Fruit fly (Drosophila melanogaster) whole organism, embryonic: Measurements from ENCODE around the gene Slc25A46a.

ENCODE experiments used
- Atf6 ChIP-seq: fragments of 200-800 bp; sonication (Bioruptor generic); IDR thresholded peaks from 2 replicates; pipeline ENCODE4 v1.3.6; 2022; ENCODE audit warnings: missing biosample characterization, missing genetic modification characterization
- BEAF-32 ChIP-seq: fragments of 200-800 bp; sonication (Bioruptor generic); optimal IDR thresholded peaks from 3 replicates; lab custom pipeline; 2017; ENCODE audit warnings: missing biosample characterization, missing genetic modification characterization, mild to moderate bottlenecking, moderate library complexity, missing genetic modification reagents
- Bgb ChIP-seq: fragments of 200-800 bp; sonication (Bioruptor generic); IDR thresholded peaks from 2 replicates; pipeline ENCODE4 v1.3.6; 2022; ENCODE audit warnings: missing biosample characterization, missing genetic modification characterization; ENCODE audit not compliant: partially characterized antibody
- Blimp-1 ChIP-seq: fragments of 200-800 bp; sonication (Bioruptor generic); optimal IDR thresholded peaks from 3 replicates; lab custom pipeline; 2018; ENCODE audit warnings: missing biosample characterization, missing genetic modification characterization, mild to moderate bottlenecking, moderate library complexity, missing genetic modification reagents
- CG10147 ChIP-seq: fragments of 200-800 bp; sonication (Bioruptor generic); optimal IDR thresholded peaks from 2 replicates; lab custom pipeline; 2019; ENCODE audit warnings: missing biosample characterization, mild to moderate bottlenecking, missing genetic modification characterization, moderate library complexity
- CG10274 ChIP-seq: fragments of 200-800 bp; sonication (Bioruptor generic); optimal IDR thresholded peaks from 3 replicates; lab custom pipeline; 2017; ENCODE audit warnings: missing biosample characterization, mild to moderate bottlenecking, missing genetic modification characterization
- CG10654 ChIP-seq: fragments of 200-800 bp; sonication (Bioruptor generic); optimal IDR thresholded peaks from 2 replicates; lab custom pipeline; 2016; ENCODE audit warnings: missing biosample characterization, missing genetic modification characterization
- CG11247 ChIP-seq: fragments of 200-800 bp; sonication (Bioruptor generic); IDR thresholded peaks from 2 replicates; pipeline ENCODE4 v1.3.6; 2022; ENCODE audit warnings: missing biosample characterization, missing genetic modification characterization
- CG13296 ChIP-seq: fragments of 200-800 bp; sonication (Bioruptor generic); optimal IDR thresholded peaks from 3 replicates; lab custom pipeline; 2018; ENCODE audit warnings: missing biosample characterization, mild to moderate bottlenecking, missing genetic modification characterization
- CG13624 ChIP-seq: fragments of 200-800 bp; sonication (Bioruptor generic); optimal IDR thresholded peaks from 2 replicates; lab custom pipeline; 2016; ENCODE audit warnings: missing biosample characterization, missing genetic modification characterization
- CG17186 ChIP-seq: fragments of 200-800 bp; sonication (Bioruptor generic); optimal IDR thresholded peaks from 3 replicates; lab custom pipeline; 2017; ENCODE audit warnings: missing biosample characterization, missing genetic modification reagents, missing genetic modification characterization
- CG17912 ChIP-seq: fragments of 200-800 bp; sonication (Bioruptor generic); optimal IDR thresholded peaks from 2 replicates; lab custom pipeline; 2018; ENCODE audit warnings: missing biosample characterization, mild to moderate bottlenecking, missing genetic modification characterization
- CG1832 ChIP-seq: fragments of 200-800 bp; sonication (Bioruptor generic); optimal IDR thresholded peaks from 2 replicates; lab custom pipeline; 2017; ENCODE audit warnings: missing biosample characterization, mild to moderate bottlenecking, missing genetic modification characterization, inconsistent platforms
- CG2875 ChIP-seq: fragments of 200-800 bp; sonication (Bioruptor generic); optimal IDR thresholded peaks from 2 replicates; lab custom pipeline; 2017; ENCODE audit warnings: missing biosample characterization, mild to moderate bottlenecking, missing genetic modification characterization, missing genetic modification reagents
- CG30020 ChIP-seq: fragments of 200-800 bp; optimal IDR thresholded peaks from 2 replicates; lab custom pipeline; 2019; ENCODE audit warnings: missing biosample characterization, mild to moderate bottlenecking, missing genetic modification characterization, moderate library complexity
- CG32532 ChIP-seq: fragments of 200-800 bp; sonication (Bioruptor generic); IDR thresholded peaks from 2 replicates; pipeline ENCODE4 v1.3.6; 2022; ENCODE audit warnings: missing biosample characterization, missing genetic modification characterization
- CG6175 ChIP-seq: fragments of 200-800 bp; sonication (Bioruptor generic); IDR thresholded peaks from 3 replicates; pipeline ENCODE4 v1.3.6; 2022; ENCODE audit warnings: missing biosample characterization, missing genetic modification characterization
- CG6254 ChIP-seq: fragments of 200-800 bp; sonication (Bioruptor generic); optimal IDR thresholded peaks from 3 replicates; lab custom pipeline; 2017; ENCODE audit warnings: mild to moderate bottlenecking, missing biosample characterization, missing genetic modification reagents, missing genetic modification characterization
- CG7839 ChIP-seq: fragments of 200-800 bp; sonication (Bioruptor generic); optimal IDR thresholded peaks from 3 replicates; lab custom pipeline; 2018; ENCODE audit warnings: missing biosample characterization, mild to moderate bottlenecking, missing genetic modification characterization, moderate library complexity
- CG8089 ChIP-seq: fragments of 200-800 bp; sonication (Bioruptor generic); optimal IDR thresholded peaks from 3 replicates; lab custom pipeline; 2016; ENCODE audit warnings: missing biosample characterization, missing genetic modification characterization
- CG9727 ChIP-seq: fragments of 200-800 bp; sonication (Bioruptor generic); optimal IDR thresholded peaks from 3 replicates; lab custom pipeline; 2017; ENCODE audit warnings: missing biosample characterization, mild to moderate bottlenecking, missing genetic modification characterization
- CG9876 ChIP-seq: fragments of 200-800 bp; sonication (Bioruptor generic); optimal IDR thresholded peaks from 2 replicates; lab custom pipeline; 2016; ENCODE audit warnings: missing biosample characterization, missing genetic modification characterization
- CHES-1-like ChIP-seq: fragments of 200-800 bp; sonication (Bioruptor generic); optimal IDR thresholded peaks from 2 replicates; lab custom pipeline; 2016; ENCODE audit warnings: missing biosample characterization, missing genetic modification characterization
- CrebB ChIP-seq: fragments of 200-800 bp; sonication (Bioruptor generic); optimal IDR thresholded peaks from 3 replicates; lab custom pipeline; 2018; ENCODE audit warnings: missing biosample characterization, mild to moderate bottlenecking, missing genetic modification characterization
- D19A ChIP-seq: fragments of 200-800 bp; optimal IDR thresholded peaks from 3 replicates; lab custom pipeline; 2019; ENCODE audit warnings: missing biosample characterization, mild to moderate bottlenecking, missing genetic modification characterization, moderate library complexity
- Dfd ChIP-seq, 2 experiments: fragments of >200 bp; optimal IDR thresholded peaks; 2 replicates each; lab custom pipeline; 2017; ENCODE audit warnings: missing biosample characterization in 2 of 2, missing genetic modification characterization in 2 of 2
- ERR ChIP-seq: fragments of 200-800 bp; sonication (Bioruptor generic); optimal IDR thresholded peaks from 2 replicates; lab custom pipeline; 2016; ENCODE audit warnings: missing biosample characterization, missing genetic modification characterization
- H15 ChIP-seq: fragments of 200-800 bp; sonication (Bioruptor generic); IDR thresholded peaks from 3 replicates; pipeline ENCODE4 v1.3.6; 2022; ENCODE audit warnings: missing biosample characterization, missing genetic modification characterization
- Lhr ChIP-seq: fragments of 200-800 bp; sonication (Bioruptor generic); optimal IDR thresholded peaks from 3 replicates; lab custom pipeline; 2017; ENCODE audit warnings: mild to moderate bottlenecking, missing biosample characterization, missing genetic modification reagents, missing genetic modification characterization
- Lim3 ChIP-seq: fragments of 200-800 bp; sonication (Bioruptor generic); IDR thresholded peaks from 2 replicates; pipeline ENCODE4 v1.3.6; 2022; ENCODE audit warnings: missing biosample characterization, missing genetic modification characterization
- MESR4 ChIP-seq: fragments of 200-800 bp; sonication (Bioruptor generic); optimal IDR thresholded peaks from 2 replicates; lab custom pipeline; 2018; ENCODE audit warnings: missing biosample characterization, mild to moderate bottlenecking, missing genetic modification characterization, moderate library complexity
- Med ChIP-seq: fragments of 200-800 bp; sonication (Bioruptor generic); peaks from one replicate; lab custom pipeline; 2016; ENCODE audit warnings: missing biosample characterization, missing genetic modification characterization, mild to moderate bottlenecking, inconsistent platforms, moderate library complexity
- Myb ChIP-seq: fragments of 200-800 bp; sonication (Bioruptor generic); optimal IDR thresholded peaks from 2 replicates; lab custom pipeline; 2016; ENCODE audit warnings: missing biosample characterization, missing genetic modification characterization
- NC2α ChIP-seq: fragments of 200-800 bp; sonication (Bioruptor generic); optimal IDR thresholded peaks from 2 replicates; lab custom pipeline; 2016; ENCODE audit warnings: missing biosample characterization, missing genetic modification characterization
- Pdp1 ChIP-seq, 2 experiments: fragments of 200-800 bp; sonication (Bioruptor generic); optimal IDR thresholded peaks; 3 replicates each; lab custom pipeline; 2016; ENCODE audit warnings: missing biosample characterization in 2 of 2, missing genetic modification characterization in 2 of 2, mild to moderate bottlenecking in 1 of 2, moderate library complexity in 1 of 2
- Rfx ChIP-seq: fragments of 200-800 bp; sonication (Bioruptor generic); IDR thresholded peaks from 2 replicates; pipeline ENCODE4 v1.3.6; 2022; ENCODE audit warnings: missing biosample characterization, missing genetic modification characterization
- ac ChIP-seq: fragments of 200-800 bp; sonication (Bioruptor generic); optimal IDR thresholded peaks from 3 replicates; lab custom pipeline; 2017; ENCODE audit warnings: missing biosample characterization, mild to moderate bottlenecking, missing genetic modification characterization
- ash1 ChIP-seq: fragments of 200-800 bp; sonication (Bioruptor generic); optimal IDR thresholded peaks from 2 replicates; lab custom pipeline; 2018; ENCODE audit warnings: missing biosample characterization, mild to moderate bottlenecking, missing genetic modification characterization
- chinmo ChIP-seq: fragments of 200-800 bp; sonication (Bioruptor generic); IDR thresholded peaks from 4 replicates; pipeline ENCODE4 v1.3.6; 2022; ENCODE audit warnings: missing biosample characterization, missing genetic modification characterization; ENCODE audit not compliant: partially characterized antibody
- dysf ChIP-seq: fragments of 200-800 bp; sonication (Bioruptor generic); IDR thresholded peaks from 3 replicates; pipeline ENCODE4 v1.3.6; 2022; ENCODE audit warnings: missing biosample characterization, missing genetic modification characterization
- ewg ChIP-seq: fragments of 200-800 bp; sonication (Bioruptor generic); optimal IDR thresholded peaks from 3 replicates; lab custom pipeline; 2017; ENCODE audit warnings: mild to moderate bottlenecking, missing biosample characterization, missing genetic modification reagents, missing genetic modification characterization
- eyg ChIP-seq: fragments of 200-800 bp; sonication (Bioruptor generic); optimal IDR thresholded peaks from 3 replicates; lab custom pipeline; 2016; ENCODE audit warnings: missing biosample characterization, missing genetic modification characterization
- fru ChIP-seq: fragments of >200 bp; optimal IDR thresholded peaks from 2 replicates; lab custom pipeline; 2017
- knrl ChIP-seq: fragments of 200-800 bp; sonication (Bioruptor generic); IDR thresholded peaks from 3 replicates; pipeline ENCODE4 v1.3.6; 2022; ENCODE audit warnings: missing biosample characterization, missing genetic modification characterization; ENCODE audit not compliant: partially characterized antibody
- nerfin-1 ChIP-seq: fragments of 200-800 bp; sonication (Bioruptor generic); optimal IDR thresholded peaks from 3 replicates; lab custom pipeline; 2019; ENCODE audit warnings: missing biosample characterization, mild to moderate bottlenecking, missing genetic modification characterization, moderate library complexity
- phol ChIP-seq: fragments of 200-800 bp; sonication (Bioruptor generic); optimal IDR thresholded peaks from 3 replicates; lab custom pipeline; 2018; ENCODE audit warnings: missing biosample characterization, mild to moderate bottlenecking, missing genetic modification characterization, moderate library complexity
- sim ChIP-seq: fragments of 200-800 bp; sonication (Bioruptor generic); IDR thresholded peaks from 2 replicates; pipeline ENCODE4 v1.3.6; 2022; ENCODE audit warnings: missing biosample characterization, missing genetic modification characterization
- tx ChIP-seq: fragments of 200-800 bp; sonication (Bioruptor generic); optimal IDR thresholded peaks from 2 replicates; lab custom pipeline; 2016; ENCODE audit warnings: missing biosample characterization, missing genetic modification characterization
- unpg ChIP-seq: fragments of 200-800 bp; sonication (Bioruptor generic); optimal IDR thresholded peaks from 3 replicates; lab custom pipeline; 2018; ENCODE audit warnings: missing biosample characterization, mild to moderate bottlenecking, missing genetic modification characterization, moderate library complexity
- zfh1 ChIP-seq: fragments of 200-800 bp; sonication (Bioruptor generic); IDR thresholded peaks from 3 replicates; pipeline ENCODE4 v1.3.6; 2022; ENCODE audit warnings: missing biosample characterization, missing genetic modification characterization

Gene Slc25A46a

dm6 chrX:15944735-15945323 is 38.7 kb upstream of the Slc25A46a start, which contains the start of gene Rrp47 (continued):
- TF ChIP-seq CG13624 (GFP tag; lab: Kevin White, UChicago): no peak
- no peak for TF ChIP-seq CG6175 (GFP tag; lab: Robert Waterston, UW)
- TF ChIP-seq CG9727 (GFP tag; lab: Kevin White, UChicago): no peak
- TF ChIP-seq phol (tag; lab: Kevin White, UChicago): peak; percentile 1
- TF ChIP-seq Med (GFP tag; lab: Kevin White, UChicago): peak; percentile 5
- TF ChIP-seq Lhr (GFP tag; lab: Kevin White, UChicago): peak; percentile 2
- TF ChIP-seq CG13296: no peak
- TF ChIP-seq CG7839: no peak
- no peak for TF ChIP-seq CG2875
- TF ChIP-seq CG10654 (GFP tag; lab: Kevin White, UChicago): no peak
- TF ChIP-seq Blimp-1 (GFP tag; lab: Kevin White, UChicago): no peak
- no peak for TF ChIP-seq ac (GFP tag; lab: Kevin White, UChicago)
- TF ChIP-seq Bgb (GFP tag; lab: Robert Waterston, UW): no peak
- TF ChIP-seq CHES-1-like (GFP tag; lab: Kevin White, UChicago): no peak
- no peak for TF ChIP-seq CG10147
- TF ChIP-seq tx: no peak
- TF ChIP-seq CG17186 (GFP tag; lab: Kevin White, UChicago): peak; percentile 3
- TF ChIP-seq nerfin-1 (tag; lab: Kevin White, UChicago): no peak
- TF ChIP-seq chinmo: no peak
- TF ChIP-seq Rfx (GFP tag; lab: Robert Waterston, UW): no peak
- TF ChIP-seq CG1832: no peak
- TF ChIP-seq CG32532 (GFP tag; lab: Robert Waterston, UW): no peak
- TF ChIP-seq Dfd (GFP tag; optimal IDR thresholded peaks at IDR 0.05; lab: Kevin White, UChicago): no peak
- TF ChIP-seq CG8089 (GFP tag; lab: Kevin White, UChicago): no peak
- no peak for TF ChIP-seq fru (lab: Kevin White, UChicago)
- TF ChIP-seq CG30020 (tag; lab: Kevin White, UChicago): peak; percentile 96
- TF ChIP-seq Lim3 (GFP tag; lab: Robert Waterston, UW): no peak
- TF ChIP-seq Atf6 (GFP tag; lab: Robert Waterston, UW): no peak
- TF ChIP-seq unpg (GFP tag; lab: Kevin White, UChicago): no peak
- no peak for TF ChIP-seq zfh1
- no peak for TF ChIP-seq CG9876
- TF ChIP-seq knrl: no peak; the same call in 2 of the 3 replicates
- no peak for TF ChIP-seq CG10274 (GFP tag; lab: Kevin White, UChicago)
- no peak for TF ChIP-seq sim (GFP tag; lab: Robert Waterston, UW)
- TF ChIP-seq ash1: no peak
- TF ChIP-seq NC2α: no peak
- no peak for TF ChIP-seq dysf
- no peak for TF ChIP-seq eyg (GFP tag; lab: Kevin White, UChicago)
- no peak for TF ChIP-seq H15 (GFP tag; lab: Robert Waterston, UW)
- TF ChIP-seq D19A (tag; lab: Kevin White, UChicago): peak; percentile 8
- TF ChIP-seq CG11247 (GFP tag; lab: Robert Waterston, UW): no peak
- peak; percentile 31 for TF ChIP-seq BEAF-32 (GFP tag; lab: Kevin White, UChicago)
- peak; percentile 83 for TF ChIP-seq MESR4 (GFP tag; lab: Kevin White, UChicago)
- TF ChIP-seq CG6254: no peak
- TF ChIP-seq ewg (GFP tag; lab: Kevin White, UChicago): peak; percentile 1
- no peak for TF ChIP-seq CrebB (tag; lab: Kevin White, UChicago)
- TF ChIP-seq Pdp1 (GFP tag; optimal IDR thresholded peaks at IDR 0.05; lab: Kevin White, UChicago): peak in 1 of 2 experiments; percentile 7
- peak; percentile 4 for TF ChIP-seq Myb (GFP tag; lab: Kevin White, UChicago)
- no peak for TF ChIP-seq ERR
- no peak for TF ChIP-seq CG17912
